Worm (Caenorhabditis elegans) whole organism, early embryonic: ENCODE results near the gene C29A12.6.

ENCODE experiments used
- F13C5.2 ChIP-seq: sonication (generic microtip); optimal IDR thresholded peaks from 2 replicates; lab custom pipeline; 2017; ENCODE audit warnings: mild to moderate bottlenecking, missing genetic modification characterization, inconsistent platforms, missing compliant biosample characterization
- aly-1 ChIP-seq: sonication (generic microtip); optimal IDR thresholded peaks from 2 replicates; lab custom pipeline; 2016; ENCODE audit warnings: missing genetic modification characterization, missing compliant biosample characterization
- ama-1 ChIP-seq: fragments of 150-350 bp; optimal IDR thresholded peaks from 2 replicates; lab custom pipeline; 2014
- hmbx-1 ChIP-seq: sonication (generic microtip); optimal IDR thresholded peaks from 2 replicates; lab custom pipeline; 2016; ENCODE audit warnings: mild to moderate bottlenecking, missing genetic modification characterization, missing compliant biosample characterization
- hmg-4 ChIP-seq: fragments of 200-800 bp; sonication (Bioruptor generic); optimal IDR thresholded peaks from 2 replicates; lab custom pipeline; 2018; ENCODE audit warnings: mild to moderate bottlenecking, missing genetic modification characterization, missing compliant biosample characterization
- pes-1 ChIP-seq: fragments of 200-800 bp; sonication (Bioruptor generic); IDR thresholded peaks from 2 replicates; pipeline ENCODE4 v1.3.6; 2022; ENCODE audit warnings: missing genetic modification reagents, missing genetic modification characterization, missing compliant biosample characterization
- scrt-1 ChIP-seq: fragments of 200-800 bp; sonication (Bioruptor generic); IDR thresholded peaks from 2 replicates; pipeline ENCODE4 v1.3.6; 2022; ENCODE audit warnings: missing genetic modification characterization, missing compliant biosample characterization
- sea-1 ChIP-seq: fragments of 200-800 bp; sonication (Bioruptor generic); conservative IDR thresholded peaks from 2 replicates; pipeline ENCODE4 v1.3.6; 2022; ENCODE audit warnings: missing genetic modification characterization, missing compliant biosample characterization
- tbx-37 ChIP-seq: fragments of 200-800 bp; sonication (Bioruptor generic); conservative IDR thresholded peaks from 2 replicates; pipeline ENCODE4 v1.3.6; 2022; ENCODE audit warnings: missing genetic modification reagents, missing genetic modification characterization, missing compliant biosample characterization

DNA sequence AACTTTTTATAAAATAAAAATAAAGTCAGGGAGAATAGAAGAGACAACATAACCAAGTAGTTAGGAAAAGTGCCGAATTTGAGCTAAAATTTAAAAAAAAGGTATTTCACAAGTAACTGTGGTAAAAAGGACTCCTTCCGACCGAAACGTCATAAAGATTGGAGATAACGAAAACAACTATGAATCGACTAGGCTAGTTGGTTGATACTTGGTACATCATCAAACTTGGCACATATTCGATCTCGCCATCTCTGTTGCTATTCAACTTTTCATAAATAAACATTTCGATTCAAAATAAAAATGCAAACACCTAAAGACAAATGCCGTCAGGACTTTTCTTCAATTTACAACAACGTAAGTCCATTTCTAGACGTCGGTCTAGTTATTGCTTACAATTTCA is 35.2 kb upstream of the C29A12.6 start, which contains the start of gene C29A12.22:
- TF ChIP-seq ama-1 (lab: Kevin White, UChicago) (no peak), F13C5.2 (tag; lab: Kevin White, UChicago) (no peak), hmbx-1 (tag; lab: Kevin White, UChicago) (no peak), tbx-37 (GFP tag; lab: Robert Waterston, UW) (no peak), hmg-4 (no peak), sea-1 (no peak), aly-1 (no peak), pes-1 (GFP tag; lab: Robert Waterston, UW) (no peak), scrt-1 (GFP tag; lab: Robert Waterston, UW) (no peak)
